Fruit fly (Drosophila melanogaster): ENCODE measurements around the gene Brd8.

The Brd8 gene

DNA sequence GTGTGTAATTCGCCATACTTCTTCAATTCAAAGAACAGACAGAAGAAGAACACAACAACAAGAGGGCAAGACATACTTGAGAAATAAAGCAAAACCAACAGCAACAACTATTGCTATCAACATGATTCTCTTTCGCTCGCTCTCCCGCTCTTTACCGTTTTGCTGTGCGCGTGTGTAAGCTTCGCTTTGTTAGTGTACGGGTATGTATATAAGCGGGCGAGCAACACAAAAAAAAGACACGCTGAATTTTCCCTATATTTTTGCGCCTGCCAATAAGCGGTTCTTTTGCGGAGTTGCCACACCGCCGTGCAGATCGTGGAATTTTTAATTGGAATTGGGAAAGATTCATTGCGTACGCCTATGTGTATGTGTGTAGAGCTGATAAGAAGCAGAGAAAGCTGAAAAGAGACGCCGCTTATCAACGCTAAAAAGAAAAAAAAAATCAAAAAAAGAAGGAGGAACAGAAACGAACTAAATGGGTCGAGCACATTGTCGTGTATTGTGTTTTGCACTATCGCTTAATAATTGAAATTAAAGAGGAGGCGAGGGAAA is 8.2 kb upstream of the Brd8 start (continued):
- TF ChIP-seq zen (tag; optimal IDR thresholded peaks at IDR 0.05) (peak; percentile 8), ind (GFP tag; optimal IDR thresholded peaks at IDR 0.05) (no peak), CG3281 (GFP tag; optimal IDR thresholded peaks at IDR 0.05) (no peak), vvl (GFP tag; IDR thresholded peaks at IDR 0.05) (0 out of 2 replicates have a peak, but pooled peaks have one; percentile 7), CG18599 (GFP tag; optimal IDR thresholded peaks at IDR 0.05) (no peak), Drgx (GFP tag; IDR thresholded peaks at IDR 0.05) (peak; percentile 70), NFAT (GFP tag; IDR thresholded peaks at IDR 0.05) (peak; percentile 66; the same call in 1 of the 2 replicates), vnd (GFP tag; IDR thresholded peaks at IDR 0.05; ENCODE audit: partially characterized antibody) (no peak), CG16779 (GFP tag; IDR thresholded peaks at IDR 0.05) (no peak), CG4424 (GFP tag; optimal IDR thresholded peaks at IDR 0.05) (no peak), CG10543 (GFP tag; optimal IDR thresholded peaks at IDR 0.05) (peak; percentile 51), grn (GFP tag; optimal IDR thresholded peaks at IDR 0.05) (peak; percentile 35), CG3163 (GFP tag; optimal IDR thresholded peaks at IDR 0.05) (peak; percentile 90), CG34422 (GFP tag; IDR thresholded peaks at IDR 0.05) (no peak), psq (GFP tag; optimal IDR thresholded peaks at IDR 0.05) (peak; percentile 7), h (optimal IDR thresholded peaks at IDR 0.05) (no peak), lab (GFP tag; optimal IDR thresholded peaks at IDR 0.05) (peak; percentile 29), lbe (GFP tag; optimal IDR thresholded peaks at IDR 0.05) (peak; percentile 57), rib (GFP tag; IDR thresholded peaks at IDR 0.05) (peak; percentile 9; the same call in 1 of the 2 replicates), YL-1 (GFP tag; optimal IDR thresholded peaks at IDR 0.05) (peak; percentile 14), CG12155 (GFP tag; optimal IDR thresholded peaks at IDR 0.05) (peak; percentile 18), esg (GFP tag; conservative IDR thresholded peaks at IDR 0.05) (no peak), CG12391 (tag; optimal IDR thresholded peaks at IDR 0.05) (no peak), salm (tag; optimal IDR thresholded peaks at IDR 0.05) (no peak), CG2875 (GFP tag; optimal IDR thresholded peaks at IDR 0.05) (no peak), CG6813 (GFP tag; optimal IDR thresholded peaks at IDR 0.05) (no peak), nom (GFP tag; optimal IDR thresholded peaks at IDR 0.05) (peak; percentile 84), CG6765 (GFP tag; optimal IDR thresholded peaks at IDR 0.05) (no peak), CG10959 (GFP tag; IDR thresholded peaks at IDR 0.05) (no peak), CG9727 (GFP tag; optimal IDR thresholded peaks at IDR 0.05) (peak; percentile 7), Poxn (GFP tag; IDR thresholded peaks at IDR 0.05) (no peak), pita (GFP tag; optimal IDR thresholded peaks at IDR 0.05) (no peak), sens-2 (GFP tag; IDR thresholded peaks at IDR 0.05) (no peak), CG7372 (GFP tag; IDR thresholded peaks at IDR 0.05) (no peak), CG43689 (GFP tag; IDR thresholded peaks at IDR 0.05) (no peak), sug (tag; optimal IDR thresholded peaks at IDR 0.05) (peak; percentile 71), lmd (GFP tag; IDR thresholded peaks at IDR 0.05) (no peak), CG14965 (GFP tag; optimal IDR thresholded peaks at IDR 0.05; ENCODE audit: borderline replicate concordance) (no peak), Camta (GFP tag; optimal IDR thresholded peaks at IDR 0.05) (no peak), CG4820 (GFP tag; optimal IDR thresholded peaks at IDR 0.05) (no peak), CG2199 (GFP tag; IDR thresholded peaks at IDR 0.05) (peak; percentile 13; the same call in 1 of the 3 replicates), CG12071 (GFP tag; optimal IDR thresholded peaks at IDR 0.05) (no peak), chinmo (GFP tag; IDR thresholded peaks at IDR 0.05; ENCODE audit: partially characterized antibody) (0 out of 4 replicates have a peak, but pooled peaks have one; percentile 54), CG9932 (GFP tag; IDR thresholded peaks at IDR 0.05) (peak; percentile 42; the same call in 1 of the 2 replicates), CG4617 (GFP tag; optimal IDR thresholded peaks at IDR 0.05; ENCODE audit: borderline replicate concordance) (no peak)
